Worm (Caenorhabditis elegans): ENCODE data around the gene lmd-5.

lmd-5 gene

ce11 chrV:7093720-7094401 is 29.6 kb upstream of the lmd-5 start, which contains the start of gene nhr-135:
nhr-135 (minus strand) TSS chrV:7093770.
- no peak for TF ChIP-seq nhr-12 (tag; optimal IDR thresholded peaks at IDR 0.05)
- no peak for TF ChIP-seq sem-2 (GFP tag; optimal IDR thresholded peaks at IDR 0.05)
- TF ChIP-seq lin-13 (tag; optimal IDR thresholded peaks at IDR 0.05) = no peak
- TF ChIP-seq cnd-1 (tag; optimal IDR thresholded peaks at IDR 0.05) = no peak
- no peak for TF ChIP-seq M03D4.4 (tag; optimal IDR thresholded peaks at IDR 0.05)
- no peak for TF ChIP-seq ceh-39 (tag; optimal IDR thresholded peaks at IDR 0.05)
- no peak for TF ChIP-seq zip-8 (tag; optimal IDR thresholded peaks at IDR 0.05)
- TF ChIP-seq nhr-237 (tag; optimal IDR thresholded peaks at IDR 0.05) = no peak
- no peak for TF ChIP-seq drap-1 (GFP tag; optimal IDR thresholded peaks at IDR 0.05)

ce11 chrV:7095254-7095990 is 28.0 kb upstream of the lmd-5 start:
- no peak for TF ChIP-seq tbx-8 (GFP tag; optimal IDR thresholded peaks at IDR 0.05)
- TF ChIP-seq lin-32 (GFP tag; optimal IDR thresholded peaks at IDR 0.05) = no peak

- TF ChIP-seq ceh-83 (GFP tag; optimal IDR thresholded peaks at IDR 0.05) (no peak), drap-1 (GFP tag; optimal IDR thresholded peaks at IDR 0.05) (no peak), nhr-76 (tag; optimal IDR thresholded peaks at IDR 0.05) (no peak), unc-120 (tag; optimal IDR thresholded peaks at IDR 0.05; ENCODE audit: poor library complexity, severe bottlenecking) (no peak), cnd-1 (tag; optimal IDR thresholded peaks at IDR 0.05) (no peak)
These were observed 27.2 kb upstream of the lmd-5 start for ce11 chrV:7096129-7096730.

ce11 chrV:7096811-7097210 is 26.6 kb upstream of the lmd-5 start:
- TF ChIP-seq mab-5 (tag; optimal IDR thresholded peaks at IDR 0.05) (no peak), lsy-2 (tag; optimal IDR thresholded peaks at IDR 0.05) (no peak), hlh-1 (tag; optimal IDR thresholded peaks at IDR 0.05) (no peak), elt-1 (tag; optimal IDR thresholded peaks at IDR 0.05; ENCODE audit: borderline replicate concordance, insufficient read depth) (no peak), lin-32 (GFP tag; optimal IDR thresholded peaks at IDR 0.05) (no peak), mls-2 (tag; optimal IDR thresholded peaks at IDR 0.05) (no peak), sptf-1 (tag; optimal IDR thresholded peaks at IDR 0.05) (no peak), nhr-237 (tag; optimal IDR thresholded peaks at IDR 0.05) (no peak), nhr-76 (tag; optimal IDR thresholded peaks at IDR 0.05) (no peak), nhr-12 (tag; optimal IDR thresholded peaks at IDR 0.05) (no peak), sem-2 (GFP tag; optimal IDR thresholded peaks at IDR 0.05) (no peak), blmp-1 (tag; optimal IDR thresholded peaks at IDR 0.05) (no peak), ceh-39 (tag; optimal IDR thresholded peaks at IDR 0.05) (no peak), cnd-1 (tag; optimal IDR thresholded peaks at IDR 0.05) (no peak), ceh-83 (GFP tag; optimal IDR thresholded peaks at IDR 0.05) (no peak), ceh-43 (GFP tag; optimal IDR thresholded peaks at IDR 0.05) (no peak), zip-8 (tag; optimal IDR thresholded peaks at IDR 0.05) (no peak), nhr-2 (tag; optimal IDR thresholded peaks at IDR 0.05) (no peak)

- TF ChIP-seq unc-62 (GFP tag; optimal IDR thresholded peaks at IDR 0.05) = no peak
- no peak for TF ChIP-seq mls-2 (tag; optimal IDR thresholded peaks at IDR 0.05)
- TF ChIP-seq cnd-1 (tag; optimal IDR thresholded peaks at IDR 0.05) = no peak
- no peak for TF ChIP-seq ceh-83 (GFP tag; optimal IDR thresholded peaks at IDR 0.05)
- TF ChIP-seq tbx-8 (GFP tag; optimal IDR thresholded peaks at IDR 0.05) = no peak
- no peak for TF ChIP-seq nhr-28 (tag; optimal IDR thresholded peaks at IDR 0.05)
- TF ChIP-seq lin-13 (tag; optimal IDR thresholded peaks at IDR 0.05) = no peak
- TF ChIP-seq ham-2 (GFP tag; optimal IDR thresholded peaks at IDR 0.05) = no peak
- no peak for TF ChIP-seq sem-2 (GFP tag; optimal IDR thresholded peaks at IDR 0.05)
- no peak for TF ChIP-seq M03D4.4 (tag; optimal IDR thresholded peaks at IDR 0.05)
- no peak for TF ChIP-seq pha-4 (tag; optimal IDR thresholded peaks at IDR 0.05)
- TF ChIP-seq flh-1 (GFP tag; optimal IDR thresholded peaks at IDR 0.05) = no peak
- no peak for TF ChIP-seq lin-32 (GFP tag; optimal IDR thresholded peaks at IDR 0.05)
These were observed 20.2 kb upstream of the lmd-5 start, which contains the start of gene odr-2 for ce11 chrV:7103247-7103646. odr-2 (plus strand) TSS chrV:7103547.
